Worm (Caenorhabditis elegans) whole organism, L3 larva: Measurements from ENCODE around the gene Y102F5A.1.

ENCODE experiments used
- ceh-28 ChIP-seq: fragments of 150-350 bp; optimal IDR thresholded peaks from 2 replicates; lab custom pipeline; 2014; ENCODE audit warnings: missing biosample characterization, missing genetic modification reagents, missing genetic modification characterization
- ceh-82 ChIP-seq: fragments of 150-350 bp; optimal IDR thresholded peaks from 2 replicates; lab custom pipeline; 2014; ENCODE audit warnings: missing biosample characterization, missing genetic modification characterization
- ceh-9 ChIP-seq: sonication (generic microtip); optimal IDR thresholded peaks from 2 replicates; lab custom pipeline; 2018; ENCODE audit warnings: missing biosample characterization, missing genetic modification characterization
- daf-12 ChIP-seq: fragments of 150-350 bp; optimal IDR thresholded peaks from 2 replicates; lab custom pipeline; 2014; ENCODE audit warnings: missing biosample characterization, missing genetic modification reagents, missing genetic modification characterization
- egl-27 ChIP-seq: sonication (generic microtip); optimal IDR thresholded peaks from 4 replicates; lab custom pipeline; 2017; ENCODE audit warnings: missing biosample characterization, missing genetic modification reagents, missing genetic modification characterization
- elt-1 ChIP-seq: fragments of 150-350 bp; optimal IDR thresholded peaks from 2 replicates; lab custom pipeline; 2014; ENCODE audit warnings: missing biosample characterization, missing genetic modification characterization
- elt-2 ChIP-seq: sonication (generic microtip); optimal IDR thresholded peaks from 2 replicates; lab custom pipeline; 2016; ENCODE audit warnings: missing genetic modification reagents, mild to moderate bottlenecking, missing genetic modification characterization, missing compliant biosample characterization
- eor-1 ChIP-seq, 2 experiments: fragments of 150-350 bp; optimal IDR thresholded peaks; 2 replicates each; lab custom pipeline; 2014 to 2018; ENCODE audit warnings: missing biosample characterization in 2 of 2, missing genetic modification characterization in 2 of 2
- fkh-10 ChIP-seq: sonication (generic microtip); optimal IDR thresholded peaks from 2 replicates; lab custom pipeline; 2017; ENCODE audit warnings: missing biosample characterization, missing genetic modification reagents, missing genetic modification characterization
- fkh-2 ChIP-seq: fragments of 150-350 bp; optimal IDR thresholded peaks from 2 replicates; lab custom pipeline; 2014; ENCODE audit warnings: missing biosample characterization, missing genetic modification reagents, missing genetic modification characterization
- fos-1 ChIP-seq: fragments of 150-350 bp; optimal IDR thresholded peaks from 2 replicates; lab custom pipeline; 2014; ENCODE audit warnings: missing biosample characterization, missing genetic modification characterization
- jun-1 ChIP-seq: fragments of 150-350 bp; optimal IDR thresholded peaks from 2 replicates; lab custom pipeline; 2014; ENCODE audit warnings: missing biosample characterization, missing genetic modification reagents, missing genetic modification characterization
- lin-39 ChIP-seq: fragments of 150-350 bp; optimal IDR thresholded peaks from 2 replicates; lab custom pipeline; 2018; ENCODE audit warnings: missing biosample characterization, missing genetic modification reagents, missing genetic modification characterization
- mdl-1 ChIP-seq: fragments of 150-350 bp; optimal IDR thresholded peaks from 2 replicates; lab custom pipeline; 2014; ENCODE audit warnings: missing biosample characterization, missing genetic modification characterization
- nfya-1 ChIP-seq: sonication (generic microtip); optimal IDR thresholded peaks from 2 replicates; lab custom pipeline; 2017; ENCODE audit warnings: missing genetic modification characterization, mild to moderate bottlenecking, missing compliant biosample characterization, antibody characterized with exemption, moderate library complexity; ENCODE audit not compliant: insufficient read depth
- nhr-12 ChIP-seq: fragments of 150-350 bp; optimal IDR thresholded peaks from 2 replicates; lab custom pipeline; 2014; ENCODE audit warnings: missing biosample characterization, missing genetic modification characterization
- nhr-237 ChIP-seq: fragments of 150-350 bp; optimal IDR thresholded peaks from 2 replicates; lab custom pipeline; 2014; ENCODE audit warnings: missing biosample characterization, missing genetic modification characterization
- nhr-76 ChIP-seq: fragments of 150-350 bp; sonication (generic microtip); optimal IDR thresholded peaks from 5 replicates; lab custom pipeline; 2014; ENCODE audit warnings: missing biosample characterization, missing genetic modification characterization
- nhr-77 ChIP-seq: fragments of 150-350 bp; optimal IDR thresholded peaks from 2 replicates; lab custom pipeline; 2014; ENCODE audit warnings: missing biosample characterization, missing genetic modification characterization
- pha-4 ChIP-seq: fragments of 150-350 bp; optimal IDR thresholded peaks from 2 replicates; lab custom pipeline; 2014; ENCODE audit warnings: missing biosample characterization, missing genetic modification reagents, missing genetic modification characterization
- pqm-1 ChIP-seq: fragments of 150-350 bp; optimal IDR thresholded peaks from 2 replicates; lab custom pipeline; 2017; ENCODE audit warnings: missing biosample characterization, missing genetic modification characterization, inconsistent platforms
- sea-2 ChIP-seq: fragments of 150-350 bp; sonication (generic microtip); optimal IDR thresholded peaks from 4 replicates; lab custom pipeline; 2014; ENCODE audit warnings: missing biosample characterization, missing genetic modification reagents, missing genetic modification characterization
- tbx-2 ChIP-seq: sonication (generic microtip); optimal IDR thresholded peaks from 2 replicates; lab custom pipeline; 2016; ENCODE audit warnings: mild to moderate bottlenecking, missing genetic modification characterization, missing compliant biosample characterization
- unc-62 ChIP-seq: fragments of 150-350 bp; sonication (generic microtip); optimal IDR thresholded peaks from 4 replicates; lab custom pipeline; 2014; ENCODE audit warnings: missing biosample characterization, missing genetic modification reagents, missing genetic modification characterization
- zag-1 ChIP-seq: fragments of 150-350 bp; optimal IDR thresholded peaks from 2 replicates; lab custom pipeline; 2014; ENCODE audit warnings: missing biosample characterization, missing genetic modification characterization

Gene Y102F5A.1

ce11 chrX:11738602-11739100, 45.5 kb downstream of the Y102F5A.1 start, which contains the start of gene nspa-9:
Gene nspa-9, plus strand, starts transcription at chrX:11739050.
- TF ChIP-seq pha-4 = peak; percentile 83
- TF ChIP-seq sea-2 (GFP tag; lab: Kevin White, UChicago) = no peak
- TF ChIP-seq pqm-1 (tag; lab: Kevin White, UChicago) = peak; percentile 94
- no peak for TF ChIP-seq fkh-2 (tag; lab: Kevin White, UChicago)
- no peak for TF ChIP-seq nhr-12
- TF ChIP-seq egl-27 (tag; lab: Kevin White, UChicago) = no peak
- TF ChIP-seq unc-62 = no peak
- TF ChIP-seq daf-12 = no peak
- TF ChIP-seq ceh-82 (tag; lab: Kevin White, UChicago) = no peak
- peak; percentile 50 for TF ChIP-seq mdl-1
- TF ChIP-seq ceh-9 (tag; lab: Kevin White, UChicago) = no peak
- no peak for TF ChIP-seq eor-1 (tag; optimal IDR thresholded peaks at IDR 0.05; lab: Kevin White, UChicago)
- peak; percentile 19 for TF ChIP-seq jun-1 (tag; lab: Kevin White, UChicago)
- TF ChIP-seq nhr-76 (tag; lab: Kevin White, UChicago) = no peak
- TF ChIP-seq nhr-77 = no peak
- no peak for TF ChIP-seq lin-39
- TF ChIP-seq nfya-1 (tag; lab: Kevin White, UChicago) = no peak
- no peak for TF ChIP-seq fkh-10 (GFP tag; lab: Kevin White, UChicago)
- TF ChIP-seq elt-1 (tag; lab: Kevin White, UChicago) = no peak
- peak; percentile 94 for TF ChIP-seq elt-2 (tag; lab: Kevin White, UChicago)
- TF ChIP-seq, all 47 proteins: peak for 5

ce11 chrX:11737053-11737452, 47.1 kb downstream of the Y102F5A.1 start, which contains the start of gene D1053.3:
Gene D1053.3, minus strand, starts transcription at chrX:11737153.
- no peak for TF ChIP-seq sea-2 (GFP tag; lab: Kevin White, UChicago)
- no peak for TF ChIP-seq pha-4
- TF ChIP-seq ceh-9 (tag; lab: Kevin White, UChicago) = no peak
- no peak for TF ChIP-seq ceh-28 (tag; lab: Kevin White, UChicago)
- no peak for TF ChIP-seq zag-1 (tag; lab: Kevin White, UChicago)
- TF ChIP-seq nhr-237 (tag; lab: Kevin White, UChicago) = no peak
- no peak for TF ChIP-seq tbx-2 (tag; lab: Kevin White, UChicago)
- TF ChIP-seq egl-27 (tag; lab: Kevin White, UChicago) = no peak
- no peak for TF ChIP-seq unc-62
- no peak for TF ChIP-seq elt-1 (tag; lab: Kevin White, UChicago)
- TF ChIP-seq mdl-1 = no peak
- no peak for TF ChIP-seq elt-2 (tag; lab: Kevin White, UChicago)
- TF ChIP-seq nhr-12 = no peak
- no peak for TF ChIP-seq pqm-1 (tag; lab: Kevin White, UChicago)
- TF ChIP-seq daf-12 = no peak

- TF ChIP-seq nhr-76 (tag; lab: Kevin White, UChicago) (no peak), elt-2 (tag; lab: Kevin White, UChicago) (peak; percentile 64), pqm-1 (tag; lab: Kevin White, UChicago) (peak; percentile 57)
Observed at ce11 chrX:11734110-11734509, 50.0 kb downstream of the Y102F5A.1 start.

ce11 chrX:11732752-11733151, 51.4 kb downstream of the Y102F5A.1 start:
- TF ChIP-seq fkh-2 (tag; lab: Kevin White, UChicago) (no peak), nhr-237 (tag; lab: Kevin White, UChicago) (no peak), fos-1 (tag; lab: Kevin White, UChicago) (no peak)
